Worm (Caenorhabditis elegans): Measurements from ENCODE around the gene ndg-4.
A peak's percentile ranks its signal among the peaks of the same experiment; 100 is the strongest.

ndg-4 gene

ce11 chrIII:4419117-4419978 is 47.8 kb downstream of the ndg-4 start, which contains the start of the genes R07E5.7 and cku-80 (continued):
- TF ChIP-seq pros-1 (tag; optimal IDR thresholded peaks at IDR 0.05) (no peak), madf-2 (tag; optimal IDR thresholded peaks at IDR 0.05) (no peak), hlh-30 (tag; optimal IDR thresholded peaks at IDR 0.05; ENCODE audit: insufficient read depth) (peak; percentile 64), pag-3 (tag; optimal IDR thresholded peaks at IDR 0.05; ENCODE audit: borderline replicate concordance) (no peak), ceh-19 (GFP tag; optimal IDR thresholded peaks at IDR 0.05) (no peak), ztf-16 (tag; optimal IDR thresholded peaks at IDR 0.05) (no peak), ttx-3 (tag; optimal IDR thresholded peaks at IDR 0.05) (no peak), pat-9 (tag; optimal IDR thresholded peaks at IDR 0.05) (peak; percentile 12)

- TF ChIP-seq dve-1 (tag; optimal IDR thresholded peaks at IDR 0.05) (no peak), C38D4.7 (GFP tag; optimal IDR thresholded peaks at IDR 0.05) (no peak), ceh-22 (tag; optimal IDR thresholded peaks at IDR 0.05) (no peak), ceh-31 (tag; optimal IDR thresholded peaks at IDR 0.05) (no peak)
Measured at ce11 chrIII:4417956-4418355, 49.2 kb downstream of the ndg-4 start, which contains the start of the genes R07E5.19 and pdcd-2. Gene R07E5.19, minus strand, starts transcription at chrIII:4418056. Gene pdcd-2, minus strand, starts transcription at chrIII:4418057.

ce11 chrIII:4415135-4415534 is 52.0 kb downstream of the ndg-4 start, which contains the start of gene R07E5.11:
Gene R07E5.11, minus strand, starts transcription at chrIII:4415235.
- TF ChIP-seq hlh-30 (tag; optimal IDR thresholded peaks at IDR 0.05; ENCODE audit: insufficient read depth) (no peak), hlh-13 (GFP tag; optimal IDR thresholded peaks at IDR 0.05) (no peak), ceh-18 (tag; optimal IDR thresholded peaks at IDR 0.05) (no peak), madf-2 (tag; optimal IDR thresholded peaks at IDR 0.05) (no peak), K09A11.1 (tag; optimal IDR thresholded peaks at IDR 0.05; ENCODE audit: insufficient read depth) (no peak), npax-4 (tag; optimal IDR thresholded peaks at IDR 0.05) (no peak), ceh-31 (tag; optimal IDR thresholded peaks at IDR 0.05) (no peak), nhr-11 (tag; optimal IDR thresholded peaks at IDR 0.05) (no peak), pha-4 (tag; optimal IDR thresholded peaks at IDR 0.05) (no peak)

- TF ChIP-seq T23F11.4 (GFP tag; optimal IDR thresholded peaks at IDR 0.05): peak; percentile 29
- TF ChIP-seq nhr-232 (tag; optimal IDR thresholded peaks at IDR 0.05): peak; percentile 9
- peak; percentile 20 for TF ChIP-seq Y22D7AL.16 (tag; optimal IDR thresholded peaks at IDR 0.05)
- TF ChIP-seq ceh-18 (tag; optimal IDR thresholded peaks at IDR 0.05): peak; percentile 11
- TF ChIP-seq hlh-6 (tag; optimal IDR thresholded peaks at IDR 0.05): peak; percentile 23
- peak; percentile 11 for TF ChIP-seq che-1 (tag; optimal IDR thresholded peaks at IDR 0.05)
- TF ChIP-seq ceh-6 (GFP tag; optimal IDR thresholded peaks at IDR 0.05): peak; percentile 38
- peak; percentile 41 for TF ChIP-seq C38D4.7 (GFP tag; optimal IDR thresholded peaks at IDR 0.05)
- TF ChIP-seq ceh-14 (tag; optimal IDR thresholded peaks at IDR 0.05): peak; percentile 41
- TF ChIP-seq ceh-45 (GFP tag; IDR thresholded peaks at IDR 0.05): peak; percentile 66; the same call in 1 of the 2 replicates
- peak; percentile 57 for TF ChIP-seq elt-2 (tag; optimal IDR thresholded peaks at IDR 0.05)
- TF ChIP-seq pha-2 (tag; optimal IDR thresholded peaks at IDR 0.05): peak; percentile 42
- TF ChIP-seq fkh-6 (tag; optimal IDR thresholded peaks at IDR 0.05): peak; percentile 19
- TF ChIP-seq K09A11.1 (tag; optimal IDR thresholded peaks at IDR 0.05; ENCODE audit: insufficient read depth): peak; percentile 22
- peak; percentile 5 for TF ChIP-seq ceh-2 (tag; optimal IDR thresholded peaks at IDR 0.05)
- peak; percentile 20 for TF ChIP-seq fax-1 (tag; optimal IDR thresholded peaks at IDR 0.05)
- peak; percentile 5 for TF ChIP-seq unc-42 (tag; optimal IDR thresholded peaks at IDR 0.05)
- peak; percentile 7 for TF ChIP-seq hlh-15 (tag; optimal IDR thresholded peaks at IDR 0.05)
- peak; percentile 63 for TF ChIP-seq sox-2 (GFP tag; IDR thresholded peaks at IDR 0.05)
- TF ChIP-seq pat-9 (tag; optimal IDR thresholded peaks at IDR 0.05): peak; percentile 13
- TF ChIP-seq zip-5 (tag; optimal IDR thresholded peaks at IDR 0.05): peak; percentile 8
- peak; percentile 12 for TF ChIP-seq lin-11 (tag; optimal IDR thresholded peaks at IDR 0.05)
- peak; percentile 12 for TF ChIP-seq nfya-1 (tag; optimal IDR thresholded peaks at IDR 0.05)
- TF ChIP-seq tbx-2 (tag; optimal IDR thresholded peaks at IDR 0.05): peak; percentile 44
- peak; percentile 30 for TF ChIP-seq syd-9 (tag; optimal IDR thresholded peaks at IDR 0.05)
- TF ChIP-seq ceh-34 (tag; optimal IDR thresholded peaks at IDR 0.05): peak; percentile 19
Measured at ce11 chrIII:4414041-4414440, 53.1 kb downstream of the ndg-4 start.
